Worm (Caenorhabditis elegans) whole organism, L4/young adult: Measurements from ENCODE around the gene scd-1.

Source experiments
- W03F9.2 ChIP-seq: fragments of 150-350 bp; optimal IDR thresholded peaks from 2 replicates; lab custom pipeline; 2014; ENCODE audit warnings: missing biosample characterization, missing genetic modification characterization
- dao-5 ChIP-seq: sonication (generic microtip); optimal IDR thresholded peaks from 2 replicates; lab custom pipeline; 2016; ENCODE audit warnings: missing genotype, missing genetic modification characterization, moderate library complexity, missing compliant biosample characterization
- him-1 ChIP-seq: sonication (generic microtip); optimal IDR thresholded peaks from 2 replicates; lab custom pipeline; 2016; ENCODE audit warnings: missing genotype, missing genetic modification reagents, missing genetic modification characterization, missing compliant biosample characterization

The scd-1 gene

DNA sequence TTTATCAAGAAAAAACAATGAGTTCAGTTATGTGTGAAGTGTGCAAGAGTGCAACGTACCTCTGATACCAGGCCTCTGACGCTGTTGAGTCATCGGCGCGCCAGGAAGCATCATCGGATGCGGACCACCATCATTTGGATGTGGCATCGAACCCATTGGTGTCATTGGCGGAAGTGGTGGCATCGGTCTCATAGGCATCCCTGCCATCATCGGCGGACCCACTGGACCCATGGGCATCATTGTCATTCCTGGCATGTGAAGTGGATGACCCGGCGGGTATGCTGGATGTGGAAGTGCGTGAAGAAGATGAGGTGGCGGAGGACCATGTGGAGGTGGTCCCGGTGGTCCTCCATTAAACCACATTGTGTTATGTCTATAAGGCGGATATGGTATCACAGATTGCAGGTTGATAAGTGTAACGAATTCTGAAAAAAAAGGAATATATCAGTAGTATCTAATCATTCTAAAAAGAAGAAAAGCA is at the start of gene scd-1:
Gene scd-1 (minus strand): TSS at position 431 of the 481 bp plus-strand sequence.
- no peak for TF ChIP-seq W03F9.2
- TF ChIP-seq dao-5: no peak
- no peak for TF ChIP-seq him-1 (tag; lab: Kevin White, UChicago)

DNA sequence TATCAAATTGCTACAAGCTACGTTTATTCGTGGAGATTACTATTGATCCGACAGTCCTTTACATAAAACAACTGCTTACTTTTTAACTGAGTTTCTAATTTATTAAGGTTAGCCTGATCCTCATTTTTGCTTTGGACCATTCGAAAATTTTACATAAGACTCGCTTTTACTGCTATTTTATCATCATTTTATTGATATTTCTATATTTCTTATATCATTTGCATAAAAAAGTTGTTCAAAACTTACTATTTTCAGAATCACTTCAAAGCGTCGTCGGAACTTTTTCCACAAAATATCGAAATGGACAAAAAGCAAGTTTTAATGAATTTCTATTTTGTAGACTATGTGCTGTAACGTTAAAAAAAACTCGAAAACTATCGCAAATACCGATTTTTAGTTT is 48.9 kb upstream of the scd-1 start, which contains the start of gene T24D5.1:
Gene T24D5.1 (plus strand): TSS at position 301 of the 400 bp plus-strand sequence.
- no peak for TF ChIP-seq him-1 (tag; lab: Kevin White, UChicago)
- TF ChIP-seq W03F9.2: no peak
- TF ChIP-seq dao-5: no peak

DNA sequence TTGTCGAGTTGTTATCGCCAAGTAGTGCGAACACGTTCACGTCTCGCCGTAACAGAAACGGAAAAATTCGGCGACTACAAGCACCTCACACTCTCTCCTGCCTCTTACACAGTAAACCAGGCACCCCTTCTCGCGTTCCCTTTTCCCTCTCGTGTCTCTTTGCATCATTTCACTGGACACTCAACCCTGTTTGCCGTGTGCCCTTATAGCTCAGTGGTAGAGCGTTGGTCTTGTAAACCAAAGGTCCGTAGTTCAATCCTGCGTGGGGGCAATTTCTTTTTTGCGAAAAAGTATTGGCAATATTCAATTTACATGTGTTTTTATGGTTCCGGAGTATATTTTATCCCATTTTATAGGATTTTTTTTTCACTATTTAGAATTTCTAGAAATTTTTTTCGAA is 38.0 kb upstream of the scd-1 start:
- peak; percentile 85 for TF ChIP-seq him-1 (tag; lab: Kevin White, UChicago)
- peak; percentile 75 for TF ChIP-seq dao-5
- peak; percentile 15 for TF ChIP-seq W03F9.2

DNA sequence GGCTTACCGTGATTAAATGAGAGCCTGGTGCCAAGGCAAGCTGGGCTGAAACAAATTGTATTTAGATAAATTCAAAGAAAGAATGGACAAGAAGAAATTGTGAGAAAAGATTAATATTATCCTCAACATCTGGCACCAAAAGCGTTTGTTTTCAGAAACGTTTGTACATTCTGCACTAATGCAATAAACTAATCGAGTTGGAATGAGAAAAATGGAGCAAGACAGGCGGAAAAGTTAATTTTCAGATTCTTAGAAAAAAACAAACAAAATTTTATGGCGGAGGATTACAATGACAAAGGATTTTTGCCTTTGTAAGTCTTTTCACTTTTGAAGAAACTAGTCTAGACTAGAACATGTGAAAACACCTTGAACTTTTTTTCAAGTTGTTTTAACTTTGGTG is 26.0 kb upstream of the scd-1 start, which contains the start of gene npr-4:
Gene npr-4 (minus strand): TSS at position 52 of the 400 bp plus-strand sequence.
- no peak for TF ChIP-seq him-1 (tag; lab: Kevin White, UChicago)
- no peak for TF ChIP-seq W03F9.2
- TF ChIP-seq dao-5: no peak

DNA sequence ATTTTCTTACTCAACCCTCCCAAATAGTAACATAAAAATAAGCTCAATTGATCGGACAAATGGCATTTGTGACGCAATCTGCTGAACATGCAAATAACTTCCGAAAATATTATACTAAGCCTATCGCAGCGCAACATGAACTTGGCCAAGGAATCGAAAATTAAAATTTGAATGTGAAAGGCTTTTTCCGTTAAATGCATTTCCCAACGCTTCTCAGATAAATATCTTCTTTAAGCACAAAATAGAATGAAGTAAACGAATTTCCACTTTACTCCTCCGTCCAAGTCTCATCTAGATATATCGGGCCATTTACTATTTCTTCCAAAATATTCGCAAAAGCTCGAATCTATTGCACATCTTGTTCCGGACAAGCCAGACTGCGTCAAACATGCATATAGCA is 23.5 kb upstream of the scd-1 start:
- TF ChIP-seq him-1 (tag; lab: Kevin White, UChicago) (no peak), dao-5 (no peak), W03F9.2 (no peak)

DNA sequence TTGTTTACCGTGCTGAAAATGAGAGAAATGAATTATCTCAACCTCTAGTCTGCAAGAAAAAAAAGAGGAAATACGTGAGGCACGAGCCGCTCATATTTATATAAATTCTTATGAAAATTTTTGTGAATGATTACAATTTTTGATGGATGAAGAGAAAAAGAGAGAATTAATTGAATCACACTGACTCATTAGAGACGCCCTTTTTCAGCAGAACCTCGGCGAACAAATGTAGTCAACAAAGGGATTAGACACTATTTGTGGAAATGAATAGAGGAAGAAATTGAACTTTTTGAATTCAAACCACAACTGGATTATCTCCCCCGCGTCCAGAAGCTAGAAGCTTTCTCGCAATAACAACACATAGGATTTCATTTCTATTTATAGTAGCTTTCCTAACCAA is 21.2 kb upstream of the scd-1 start:
- TF ChIP-seq him-1 (tag; lab: Kevin White, UChicago) (no peak), W03F9.2 (no peak)

DNA sequence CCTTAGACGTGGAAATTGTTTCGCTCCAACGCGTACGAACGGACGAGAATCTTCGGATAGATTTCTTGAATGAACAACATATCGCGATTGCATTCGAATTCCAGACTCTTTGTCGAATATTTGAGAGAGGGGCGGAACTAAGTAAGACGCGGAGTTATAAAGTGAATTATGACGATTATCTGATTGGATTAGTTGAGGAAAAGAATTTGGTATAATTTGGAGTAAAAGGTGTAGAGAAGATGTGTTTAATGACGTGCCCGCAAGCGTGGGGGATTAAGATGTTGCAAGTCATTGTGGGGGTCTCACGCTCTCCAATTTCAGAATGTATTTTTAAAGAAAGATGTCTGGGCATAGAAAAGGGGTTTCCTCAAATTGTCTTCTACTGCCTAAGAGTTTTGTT is 19.5 kb upstream of the scd-1 start:
- TF ChIP-seq him-1 (tag; lab: Kevin White, UChicago): no peak
- TF ChIP-seq W03F9.2: no peak
- TF ChIP-seq dao-5: no peak

DNA sequence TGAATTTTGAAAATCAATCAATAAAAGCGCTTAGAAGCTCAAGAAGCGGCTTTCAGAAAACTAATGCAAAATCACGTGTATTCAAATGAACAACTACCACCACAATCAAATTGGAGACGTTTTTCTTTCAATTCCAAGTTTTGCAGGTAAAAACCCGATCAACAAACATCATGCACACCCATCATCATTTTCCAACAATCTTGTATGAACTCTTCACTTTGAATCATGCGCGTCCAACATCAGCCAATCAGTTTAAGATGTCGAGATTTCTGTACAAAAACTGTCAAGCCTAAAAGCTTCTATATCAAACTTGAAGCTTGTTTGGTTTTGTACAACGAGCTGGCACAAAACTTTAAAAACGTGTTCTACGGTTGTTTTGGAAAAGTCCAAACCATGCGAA is 13.2 kb upstream of the scd-1 start:
- TF ChIP-seq W03F9.2 (no peak), him-1 (tag; lab: Kevin White, UChicago) (no peak), dao-5 (no peak)

DNA sequence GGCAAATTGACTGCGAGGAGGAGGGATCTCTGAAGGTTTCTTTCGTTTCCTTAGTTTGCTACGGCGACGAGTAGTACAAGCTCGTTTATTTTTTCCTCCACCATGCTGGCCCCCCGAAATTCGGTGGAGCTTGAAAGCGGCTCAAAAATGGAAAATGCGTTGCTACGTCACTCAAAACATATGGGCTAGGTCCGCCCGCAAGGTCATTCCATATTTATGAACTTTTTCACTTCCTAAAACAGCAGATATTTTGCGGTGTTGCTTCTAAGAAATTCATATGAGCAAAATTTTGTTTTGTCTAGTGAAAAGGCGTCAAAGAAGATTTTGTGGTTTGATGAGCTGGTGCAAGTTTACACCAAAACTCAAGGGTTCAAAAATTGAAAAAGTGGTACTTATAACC is 8.9 kb upstream of the scd-1 start:
- TF ChIP-seq him-1 (tag; lab: Kevin White, UChicago) (no peak), dao-5 (no peak), W03F9.2 (no peak)

DNA sequence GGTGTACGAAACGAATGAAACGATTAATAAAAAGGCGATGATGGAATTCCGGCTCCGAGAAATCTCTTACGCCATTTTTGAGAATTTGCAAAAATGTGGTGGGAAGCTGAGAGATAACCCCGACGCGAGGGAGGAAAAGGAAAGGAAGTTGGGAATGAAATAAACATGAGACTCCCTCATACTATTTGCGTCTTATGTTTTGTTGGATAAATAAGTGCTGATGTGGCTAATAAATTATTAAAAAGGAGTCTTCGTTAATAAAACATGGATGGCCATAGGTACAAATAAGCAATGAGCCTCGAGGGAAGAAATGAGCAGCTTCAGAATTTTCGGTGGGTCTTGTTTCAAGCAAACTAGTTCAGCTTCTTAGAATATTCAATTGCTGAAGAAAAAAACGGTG is 6.8 kb upstream of the scd-1 start:
- TF ChIP-seq dao-5 (no peak), W03F9.2 (no peak), him-1 (tag; lab: Kevin White, UChicago) (no peak)

DNA sequence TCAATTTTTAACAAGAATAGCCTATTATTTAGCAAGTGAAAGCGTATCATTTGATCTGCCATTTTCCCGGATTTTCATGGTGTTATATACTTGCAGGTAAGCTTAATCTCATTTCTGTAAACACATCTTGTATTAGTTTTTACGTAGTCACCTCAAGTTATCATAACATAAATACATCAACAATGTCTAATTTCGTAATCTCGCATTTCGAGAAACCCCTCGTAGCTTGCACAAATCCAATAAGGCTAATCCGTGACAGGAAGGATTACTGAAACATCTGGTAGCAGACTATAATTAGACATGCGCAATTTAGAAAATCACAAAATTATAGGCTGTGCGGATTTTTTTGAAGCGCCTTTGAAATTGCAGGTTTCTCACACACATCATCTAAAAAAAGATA is 1.1 kb downstream of the scd-1 start:
- TF ChIP-seq W03F9.2 (no peak), dao-5 (no peak), him-1 (tag; lab: Kevin White, UChicago) (no peak)

DNA sequence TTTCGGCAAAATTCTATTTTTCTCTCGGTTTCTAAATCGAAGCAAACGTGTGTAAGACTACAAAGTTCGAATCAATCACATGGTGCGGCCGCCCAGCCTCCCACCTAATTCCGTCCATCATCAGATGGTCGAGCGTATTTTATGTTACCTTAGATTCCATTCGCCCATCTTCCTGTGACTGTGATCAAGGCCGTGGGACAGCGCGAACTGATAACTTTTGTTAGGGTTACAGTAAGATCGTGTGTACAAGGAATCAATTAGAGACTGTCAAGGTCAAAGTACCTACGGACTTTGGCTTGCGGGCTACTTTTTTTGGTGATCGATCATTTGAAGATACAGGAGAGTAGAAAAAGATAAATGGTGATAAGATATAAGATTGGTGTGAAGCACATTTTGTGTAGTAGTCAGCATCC is 2.5 kb downstream of the scd-1 start:
- TF ChIP-seq W03F9.2 (no peak), him-1 (tag; lab: Kevin White, UChicago) (no peak), dao-5 (no peak)

DNA sequence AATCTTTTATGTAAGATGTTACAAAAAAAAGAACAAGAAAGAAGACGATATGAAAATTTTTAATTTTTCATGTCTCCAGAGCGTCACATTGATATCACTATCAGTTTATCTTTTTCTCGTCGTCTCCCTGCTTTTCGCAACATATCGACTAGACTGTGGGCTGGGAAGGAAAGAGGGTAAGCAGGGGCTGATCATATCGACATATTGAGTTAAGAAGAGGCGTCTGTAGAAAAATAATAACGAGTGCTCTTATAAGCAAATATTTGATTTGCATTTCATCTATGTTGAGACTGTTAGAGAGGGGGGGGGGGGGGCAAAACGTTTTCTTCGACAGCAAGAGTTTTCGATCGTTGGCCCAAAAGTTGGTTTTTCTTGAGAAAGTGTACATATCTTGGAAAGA is 6.6 kb downstream of the scd-1 start:
- TF ChIP-seq dao-5 (no peak), W03F9.2 (no peak), him-1 (tag; lab: Kevin White, UChicago) (no peak)

DNA sequence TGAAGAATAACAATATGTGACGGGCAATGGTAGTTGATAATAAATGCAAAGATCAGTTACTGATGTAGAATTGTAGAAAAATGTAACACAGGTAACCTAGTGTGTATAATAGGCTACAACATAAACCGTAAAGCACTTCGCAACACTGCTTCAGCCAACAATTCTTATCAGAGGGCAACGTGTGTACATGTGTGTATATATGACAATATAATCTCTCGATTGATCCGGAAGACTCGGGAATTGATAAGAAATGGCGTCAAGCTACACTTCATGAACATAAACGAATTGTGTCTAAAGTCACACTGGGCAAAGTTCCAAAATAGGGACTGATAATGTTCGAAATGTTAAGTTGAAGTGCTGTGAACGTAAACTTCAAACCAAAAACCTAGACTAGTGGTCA is 7.1 kb downstream of the scd-1 start:
- TF ChIP-seq him-1 (tag; lab: Kevin White, UChicago): no peak
- TF ChIP-seq dao-5: no peak
- no peak for TF ChIP-seq W03F9.2

DNA sequence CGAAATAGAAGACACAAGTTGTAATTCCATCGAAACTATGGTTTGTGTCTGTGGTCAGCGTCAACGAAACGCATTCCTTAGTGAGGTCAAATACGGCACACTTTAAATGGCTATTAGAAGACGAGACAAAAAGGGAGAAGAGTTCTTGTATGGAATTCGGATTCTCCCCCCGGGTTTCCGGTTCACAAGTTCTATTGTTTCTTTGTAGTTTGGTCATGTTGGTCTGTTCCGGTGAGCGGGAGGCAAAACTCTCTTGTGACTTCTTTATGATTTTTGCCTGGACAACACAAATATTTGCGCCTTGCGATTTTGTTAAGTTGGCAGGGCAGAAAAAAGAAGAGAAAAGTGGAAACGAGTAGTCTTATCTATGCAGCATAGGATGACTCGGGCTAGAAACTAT is 7.7 kb downstream of the scd-1 start:
- TF ChIP-seq dao-5 (no peak), W03F9.2 (no peak), him-1 (tag; lab: Kevin White, UChicago) (no peak)

DNA sequence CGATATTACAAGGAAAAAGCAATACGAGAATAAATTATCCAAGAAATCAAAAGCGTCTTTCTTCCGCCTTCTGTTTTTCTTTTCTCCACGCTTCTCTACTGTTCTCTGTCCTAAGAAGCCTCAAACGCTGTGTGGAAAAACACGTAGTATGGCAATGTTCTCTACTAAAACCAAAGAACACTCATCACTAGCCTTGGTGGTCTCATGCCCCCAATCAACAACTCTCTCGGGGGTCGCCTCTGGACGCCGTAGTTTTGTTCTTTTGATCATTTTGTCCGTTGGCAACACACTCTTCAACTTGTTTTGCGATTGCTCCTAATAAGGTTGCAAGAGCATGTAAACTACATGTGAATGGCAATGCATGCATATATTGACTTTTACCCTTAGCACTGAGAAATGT is 8.3 kb downstream of the scd-1 start:
- TF ChIP-seq him-1 (tag; lab: Kevin White, UChicago) (no peak), W03F9.2 (no peak), dao-5 (no peak)

DNA sequence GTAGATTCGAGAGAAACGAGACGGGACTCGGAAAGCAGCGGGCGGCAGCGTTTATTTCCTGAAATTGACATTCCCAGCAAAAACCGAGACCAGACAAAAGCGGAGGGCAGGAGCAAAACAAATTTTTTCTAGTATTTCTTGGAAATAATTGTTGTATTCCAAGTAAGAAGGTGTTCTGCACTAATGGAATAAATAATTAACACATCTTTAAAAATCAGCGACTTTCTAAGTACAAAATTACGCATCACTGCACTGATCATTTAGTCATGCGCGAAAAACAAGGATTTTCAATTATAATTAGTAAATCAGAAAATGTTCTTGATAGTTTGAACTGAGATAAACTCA is 9.1 kb downstream of the scd-1 start:
- no peak for TF ChIP-seq W03F9.2
- TF ChIP-seq him-1 (tag; lab: Kevin White, UChicago): peak; percentile 19
- no peak for TF ChIP-seq dao-5
